Worm (Caenorhabditis elegans) whole organism, L4 larva: ENCODE measurements around the gene spon-1.

ENCODE experiments used
- D1046.2 ChIP-seq: fragments of 200-800 bp; sonication (Bioruptor generic); IDR thresholded peaks from 2 replicates; pipeline ENCODE4 v1.3.6; 2022; ENCODE audit warnings: missing genetic modification characterization, missing compliant biosample characterization
- F26F4.8 ChIP-seq: fragments of 200-800 bp; sonication (Bioruptor generic); conservative IDR thresholded peaks from 2 replicates; pipeline ENCODE4 v1.3.6; 2022; ENCODE audit warnings: missing genetic modification characterization, missing compliant biosample characterization
- F37D6.2 ChIP-seq: sonication (generic microtip); optimal IDR thresholded peaks from 2 replicates; lab custom pipeline; 2016; ENCODE audit warnings: mild to moderate bottlenecking, missing genetic modification characterization, missing compliant biosample characterization
- F49E8.2 ChIP-seq: sonication (generic microtip); optimal IDR thresholded peaks from 2 replicates; lab custom pipeline; 2016; ENCODE audit warnings: missing compliant biosample characterization, mild to moderate bottlenecking, missing genetic modification characterization, borderline replicate concordance
- R02D3.7 ChIP-seq: fragments of 150-350 bp; sonication (generic microtip); optimal IDR thresholded peaks from 3 replicates; lab custom pipeline; 2014; ENCODE audit warnings: missing biosample characterization, missing genetic modification characterization
- T26A8.4 ChIP-seq: fragments of 200-800 bp; sonication (Bioruptor generic); IDR thresholded peaks from 2 replicates; pipeline ENCODE4 v1.3.6; 2022; ENCODE audit warnings: missing genetic modification characterization, missing compliant biosample characterization
- Y105C5A.15 ChIP-seq: fragments of 200-800 bp; sonication (Bioruptor generic); IDR thresholded peaks from 2 replicates; pipeline ENCODE4 v1.3.6; 2022; ENCODE audit warnings: missing genetic modification characterization, missing compliant biosample characterization
- Y5F2A.4 ChIP-seq: fragments of 200-800 bp; sonication (Bioruptor generic); optimal IDR thresholded peaks from 2 replicates; lab custom pipeline; 2018; ENCODE audit warnings: mild to moderate bottlenecking, missing genetic modification characterization, missing compliant biosample characterization
- aha-1 ChIP-seq: fragments of 150-350 bp; peaks from one replicate; lab custom pipeline; 2014; ENCODE audit warnings: missing biosample characterization, missing genetic modification characterization
- ceh-28 ChIP-seq: fragments of 150-350 bp; optimal IDR thresholded peaks from 2 replicates; lab custom pipeline; 2014; ENCODE audit warnings: missing biosample characterization, missing genetic modification reagents, missing genetic modification characterization
- cey-2 ChIP-seq: sonication (generic microtip); optimal IDR thresholded peaks from 3 replicates; lab custom pipeline; 2017; ENCODE audit warnings: missing genetic modification characterization, mild to moderate bottlenecking, missing compliant biosample characterization, antibody characterized with exemption, borderline replicate concordance; ENCODE audit not compliant: insufficient read depth
- daf-12 ChIP-seq: fragments of 150-350 bp; optimal IDR thresholded peaks from 2 replicates; lab custom pipeline; 2014; ENCODE audit warnings: missing biosample characterization, missing genetic modification reagents, missing genetic modification characterization
- dmd-6 ChIP-seq: fragments of 200-800 bp; sonication (Bioruptor generic); IDR thresholded peaks from 2 replicates; pipeline ENCODE4 v1.3.6; 2022; ENCODE audit warnings: missing genetic modification reagents, missing genetic modification characterization, missing compliant biosample characterization
- dpl-1 ChIP-seq: fragments of 150-350 bp; optimal IDR thresholded peaks from 2 replicates; lab custom pipeline; 2014; ENCODE audit warnings: missing biosample characterization, missing genetic modification reagents, missing genetic modification characterization
- dve-1 ChIP-seq: sonication (generic microtip); optimal IDR thresholded peaks from 2 replicates; lab custom pipeline; 2017; ENCODE audit warnings: antibody characterized with exemption, mild to moderate bottlenecking, missing genetic modification characterization, missing compliant biosample characterization; ENCODE audit not compliant: insufficient read depth
- egl-27 ChIP-seq: sonication (generic microtip); optimal IDR thresholded peaks from 3 replicates; lab custom pipeline; 2017; ENCODE audit warnings: missing biosample characterization, missing genetic modification reagents, missing genetic modification characterization
- egl-43 ChIP-seq: fragments of 200-800 bp; sonication (Bioruptor generic); IDR thresholded peaks from 2 replicates; pipeline ENCODE4 v1.3.6; 2022; ENCODE audit warnings: missing genetic modification reagents, missing genetic modification characterization, missing compliant biosample characterization
- hmg-1.1 ChIP-seq: fragments of 200-800 bp; sonication (Bioruptor generic); IDR thresholded peaks from 2 replicates; pipeline ENCODE4 v1.3.6; 2022; ENCODE audit warnings: missing genetic modification reagents, missing genetic modification characterization, missing compliant biosample characterization
- lin-13 ChIP-seq: fragments of 150-350 bp; optimal IDR thresholded peaks from 2 replicates; lab custom pipeline; 2014; ENCODE audit warnings: missing biosample characterization, missing genetic modification reagents, missing genetic modification characterization
- lin-29 ChIP-seq: fragments of 200-800 bp; sonication (Bioruptor generic); IDR thresholded peaks from 2 replicates; pipeline ENCODE4 v1.3.6; 2022; ENCODE audit warnings: missing genetic modification reagents, missing genetic modification characterization, missing compliant biosample characterization
- lin-38 ChIP-seq: fragments of 200-800 bp; sonication (Bioruptor generic); IDR thresholded peaks from 2 replicates; pipeline ENCODE4 v1.3.6; 2022; ENCODE audit warnings: missing genetic modification reagents, missing genetic modification characterization, missing compliant biosample characterization
- lin-39 ChIP-seq: fragments of 150-350 bp; optimal IDR thresholded peaks from 2 replicates; lab custom pipeline; 2014; ENCODE audit warnings: missing biosample characterization, missing genetic modification reagents, missing genetic modification characterization
- lir-3 ChIP-seq: sonication (generic microtip); optimal IDR thresholded peaks from 2 replicates; lab custom pipeline; 2016; ENCODE audit warnings: mild to moderate bottlenecking, missing genetic modification characterization, missing compliant biosample characterization
- lsy-2 ChIP-seq, 2 experiments: fragments of 150-350 bp in 1 of 2; sonication (generic microtip) in 1 of 2; optimal IDR thresholded peaks; 2 replicates each; lab custom pipeline; 2014 to 2017; ENCODE audit warnings: missing biosample characterization in 2 of 2, missing genetic modification characterization in 2 of 2
- madf-5 ChIP-seq, 2 experiments: fragments of 200-800 bp; sonication (Bioruptor generic); IDR thresholded peaks; 2 replicates each; pipeline ENCODE4 v1.3.6; 2022; ENCODE audit warnings: missing compliant biosample characterization in 2 of 2, missing genetic modification characterization in 2 of 2
- madf-9 ChIP-seq: fragments of 200-800 bp; sonication (Bioruptor generic); conservative IDR thresholded peaks from 2 replicates; pipeline ENCODE4 v1.3.6; 2022; ENCODE audit warnings: missing genetic modification reagents, missing genetic modification characterization, missing compliant biosample characterization
- mdt-29 ChIP-seq: fragments of 200-800 bp; sonication (Bioruptor generic); IDR thresholded peaks from 2 replicates; pipeline ENCODE4 v1.3.6; 2022; ENCODE audit warnings: missing genetic modification reagents, missing genetic modification characterization, missing compliant biosample characterization
- mep-1 ChIP-seq: fragments of 150-350 bp; sonication (generic microtip); optimal IDR thresholded peaks from 3 replicates; lab custom pipeline; 2014; ENCODE audit warnings: missing biosample characterization, missing genetic modification characterization
- mxl-2 ChIP-seq: fragments of 200-800 bp; sonication (Bioruptor generic); conservative IDR thresholded peaks from 2 replicates; pipeline ENCODE4 v1.3.6; 2022; ENCODE audit warnings: missing genetic modification reagents, missing genetic modification characterization, missing compliant biosample characterization
- nhr-102 ChIP-seq: sonication (generic microtip); optimal IDR thresholded peaks from 2 replicates; lab custom pipeline; 2016; ENCODE audit warnings: mild to moderate bottlenecking, missing genetic modification characterization, moderate library complexity, missing compliant biosample characterization
- nhr-11 ChIP-seq: fragments of 150-350 bp; optimal IDR thresholded peaks from 2 replicates; lab custom pipeline; 2014; ENCODE audit warnings: missing biosample characterization, missing genetic modification characterization
- nhr-237 ChIP-seq: sonication (generic microtip); optimal IDR thresholded peaks from 2 replicates; lab custom pipeline; 2017; ENCODE audit warnings: missing biosample characterization, missing genetic modification characterization
- nhr-25 ChIP-seq: sonication (generic microtip); optimal IDR thresholded peaks from 2 replicates; lab custom pipeline; 2017; ENCODE audit warnings: missing genetic modification characterization, mild to moderate bottlenecking, missing compliant biosample characterization, antibody characterized with exemption, moderate library complexity, borderline replicate concordance; ENCODE audit not compliant: insufficient read depth
- nhr-41 ChIP-seq: fragments of 200-800 bp; sonication (Bioruptor generic); IDR thresholded peaks from 2 replicates; pipeline ENCODE4 v1.3.6; 2022; ENCODE audit warnings: missing genetic modification reagents, missing genetic modification characterization, missing compliant biosample characterization
- nhr-77 ChIP-seq: fragments of 150-350 bp; optimal IDR thresholded peaks from 2 replicates; lab custom pipeline; 2014; ENCODE audit warnings: missing biosample characterization, missing genetic modification characterization
- pqm-1 ChIP-seq: sonication (generic microtip); optimal IDR thresholded peaks from 2 replicates; lab custom pipeline; 2017; ENCODE audit warnings: missing biosample characterization, missing genetic modification characterization
- skn-1 ChIP-seq: fragments of 150-350 bp; optimal IDR thresholded peaks from 2 replicates; lab custom pipeline; 2014; ENCODE audit warnings: missing biosample characterization, missing genetic modification characterization
- spr-1 ChIP-seq: sonication (generic microtip); optimal IDR thresholded peaks from 2 replicates; lab custom pipeline; 2016; ENCODE audit warnings: mild to moderate bottlenecking, missing genetic modification characterization, missing compliant biosample characterization
- spr-3 ChIP-seq: fragments of 200-800 bp; sonication (Bioruptor generic); optimal IDR thresholded peaks from 2 replicates; lab custom pipeline; 2018; ENCODE audit warnings: mild to moderate bottlenecking, missing genetic modification characterization, missing compliant biosample characterization
- tag-97 ChIP-seq: fragments of 200-800 bp; sonication (Bioruptor generic); IDR thresholded peaks from 2 replicates; pipeline ENCODE4 v1.3.6; 2022; ENCODE audit warnings: missing genetic modification characterization, missing compliant biosample characterization
- unc-130 ChIP-seq: sonication (generic microtip); optimal IDR thresholded peaks from 2 replicates; lab custom pipeline; 2016; ENCODE audit warnings: missing genetic modification reagents, missing genetic modification characterization, missing compliant biosample characterization
- unc-39 ChIP-seq: sonication (generic microtip); optimal IDR thresholded peaks from 2 replicates; lab custom pipeline; 2017; ENCODE audit warnings: missing biosample characterization, missing genetic modification characterization
- vab-7 ChIP-seq: fragments of 200-800 bp; sonication (Bioruptor generic); IDR thresholded peaks from 2 replicates; pipeline ENCODE4 v1.3.6; 2022; ENCODE audit warnings: missing genetic modification reagents, missing genetic modification characterization, missing compliant biosample characterization
- zfp-2 ChIP-seq: sonication (generic microtip); optimal IDR thresholded peaks from 2 replicates; lab custom pipeline; 2016; ENCODE audit warnings: mild to moderate bottlenecking, missing genetic modification characterization, missing compliant biosample characterization
- ztf-11 ChIP-seq: fragments of 150-350 bp; optimal IDR thresholded peaks from 2 replicates; lab custom pipeline; 2014; ENCODE audit warnings: missing biosample characterization, missing genetic modification characterization
- ztf-7 ChIP-seq: fragments of 150-350 bp; optimal IDR thresholded peaks from 2 replicates; lab custom pipeline; 2014; ENCODE audit warnings: missing biosample characterization, missing genetic modification characterization

The spon-1 gene

DNA sequence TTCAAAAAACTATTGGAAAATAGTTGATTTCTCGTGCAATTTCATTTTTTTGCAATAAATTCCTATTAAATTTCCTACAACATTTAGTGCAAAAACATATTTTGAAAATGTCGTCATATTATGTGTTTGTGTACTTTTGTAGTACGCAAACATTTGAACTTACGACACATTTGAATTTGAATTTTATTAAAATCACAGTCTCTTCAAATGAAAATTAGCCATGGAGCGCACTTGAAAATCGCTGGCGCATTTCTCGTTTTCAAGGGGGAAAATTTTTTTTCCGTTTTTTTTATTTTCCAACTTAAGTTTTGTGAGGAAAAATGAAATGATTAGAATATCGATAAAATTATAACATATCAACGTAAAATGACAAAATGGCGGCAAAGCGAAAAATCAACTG, 31.2 kb downstream of the spon-1 start:
- TF ChIP-seq aha-1 (tag; lab: Kevin White, UChicago) = peak; percentile 72
- no peak for TF ChIP-seq T26A8.4 (GFP tag; lab: Robert Waterston, UW)
- TF ChIP-seq vab-7 (GFP tag; lab: Robert Waterston, UW) = no peak
- TF ChIP-seq dve-1 = peak; percentile 34
- peak in 1 of 2 experiments; percentile 79 for TF ChIP-seq lsy-2 (tag; optimal IDR thresholded peaks at IDR 0.05; lab: Kevin White, UChicago)
- no peak for TF ChIP-seq ceh-28 (tag; lab: Kevin White, UChicago)
- peak; percentile 50 for TF ChIP-seq F49E8.2 (tag; lab: Kevin White, UChicago)
- TF ChIP-seq mxl-2 (GFP tag; lab: Robert Waterston, UW) = no peak
- no peak for TF ChIP-seq F37D6.2 (tag; lab: Kevin White, UChicago)
- TF ChIP-seq mep-1 (tag; lab: Kevin White, UChicago) = peak; percentile 32
- peak; percentile 17 for TF ChIP-seq lin-13 (GFP tag; lab: Kevin White, UChicago)
- peak; percentile 32 for TF ChIP-seq unc-130 (GFP tag; lab: Kevin White, UChicago)
- TF ChIP-seq dpl-1 (GFP tag; lab: Kevin White, UChicago) = peak; percentile 21
- peak; percentile 93 for TF ChIP-seq lin-38 (GFP tag; lab: Robert Waterston, UW)

DNA sequence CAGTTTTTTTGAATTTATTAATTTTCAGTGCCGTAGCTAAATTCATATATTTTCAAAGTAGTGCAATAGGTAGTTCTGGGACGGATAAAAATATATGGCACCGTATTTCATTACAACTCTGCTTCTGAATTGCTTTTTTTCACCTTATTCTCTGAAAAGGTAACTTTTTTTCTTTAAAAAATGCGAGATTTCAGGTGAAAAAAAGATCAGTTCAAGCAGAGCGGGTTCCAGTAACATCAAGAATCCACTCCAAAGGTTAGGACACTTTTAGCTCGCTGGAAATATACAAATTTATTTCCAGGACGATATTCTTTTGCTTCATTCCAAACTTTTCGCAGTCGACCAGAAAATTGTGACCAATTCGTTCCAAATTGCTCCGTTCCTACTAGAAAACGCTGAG, 31.7 kb downstream of the spon-1 start, which contains the start of gene T07F8.1:
Gene T07F8.1 (plus strand): TSS at position 301 of the 400 bp plus-strand sequence.
- TF ChIP-seq lin-39 (no peak), nhr-77 (tag; lab: Kevin White, UChicago) (no peak), F26F4.8 (GFP tag; lab: Robert Waterston, UW) (no peak), nhr-102 (tag; lab: Kevin White, UChicago) (no peak), D1046.2 (GFP tag; lab: Robert Waterston, UW) (no peak), mdt-29 (GFP tag; lab: Robert Waterston, UW) (no peak), skn-1 (tag; lab: Kevin White, UChicago) (no peak), Y5F2A.4 (GFP tag; lab: Kevin White, UChicago) (no peak), madf-9 (GFP tag; lab: Robert Waterston, UW) (no peak), tag-97 (GFP tag; lab: Robert Waterston, UW) (no peak), ztf-7 (tag; lab: Kevin White, UChicago) (no peak), egl-27 (no peak), daf-12 (no peak), mep-1 (tag; lab: Kevin White, UChicago) (no peak)

DNA sequence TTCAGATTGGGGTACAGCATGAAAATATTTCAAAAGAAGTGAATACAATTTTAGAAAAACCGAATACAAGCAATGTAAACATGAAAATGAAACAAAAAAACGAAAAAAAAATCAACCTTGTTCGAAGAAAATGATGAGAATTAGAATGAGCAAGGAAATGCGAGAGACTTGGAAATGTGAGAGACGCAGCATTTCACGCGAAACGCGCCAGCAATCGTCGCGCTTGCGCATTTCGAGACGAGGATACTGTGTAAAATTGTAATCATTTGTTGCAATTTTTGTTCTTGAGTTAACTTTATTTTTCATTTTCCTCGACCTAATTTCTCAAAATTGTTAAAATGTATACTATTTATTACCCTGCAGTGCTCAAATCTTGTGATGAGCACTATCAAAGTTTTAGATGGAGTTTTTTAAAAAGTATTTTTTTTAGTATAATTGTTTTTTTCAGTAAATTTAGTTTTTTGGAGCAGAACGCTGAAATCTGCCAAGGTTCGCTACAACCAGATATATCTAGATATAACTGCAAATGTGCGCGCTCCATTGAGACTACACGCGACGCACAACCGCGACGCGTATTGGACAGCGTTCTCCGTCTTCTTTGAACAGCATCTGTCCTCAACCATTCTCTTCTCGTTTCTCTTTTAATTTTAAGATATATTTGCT, 35.7 kb downstream of the spon-1 start, which contains the start of gene fust-1:
Gene fust-1 (plus strand): TSS at position 613 of the 663 bp plus-strand sequence.
- peak; percentile 87 for TF ChIP-seq skn-1 (tag; lab: Kevin White, UChicago)
- peak; percentile 84 for TF ChIP-seq lin-29 (GFP tag; lab: Robert Waterston, UW)
- TF ChIP-seq egl-43 (GFP tag; lab: Robert Waterston, UW) = peak; percentile 88
- TF ChIP-seq pqm-1 = peak; percentile 13
- peak; percentile 86 for TF ChIP-seq F37D6.2 (tag; lab: Kevin White, UChicago)
- no peak for TF ChIP-seq egl-27
- peak; percentile 94 for TF ChIP-seq nhr-11 (tag; lab: Kevin White, UChicago)
- no peak for TF ChIP-seq ceh-28 (tag; lab: Kevin White, UChicago)
- no peak for TF ChIP-seq nhr-237 (tag; lab: Kevin White, UChicago)
- TF ChIP-seq spr-3 (GFP tag; lab: Kevin White, UChicago) = peak; percentile 81
- TF ChIP-seq dmd-6 = peak; percentile 95
- peak; percentile 94 for TF ChIP-seq hmg-1.1
- peak; percentile 65 for TF ChIP-seq zfp-2
- TF ChIP-seq madf-5 (GFP tag; IDR thresholded peaks at IDR 0.05; lab: Robert Waterston, UW) = no peak
- no peak for TF ChIP-seq lin-39
- TF ChIP-seq lir-3 (tag; lab: Kevin White, UChicago) = peak; percentile 38
- TF ChIP-seq ztf-11 = no peak
- TF ChIP-seq R02D3.7 = no peak
- TF ChIP-seq T26A8.4 (GFP tag; lab: Robert Waterston, UW) = peak; percentile 95
- peak; percentile 93 for TF ChIP-seq spr-1 (tag; lab: Kevin White, UChicago)
- TF ChIP-seq tag-97 (GFP tag; lab: Robert Waterston, UW) = no peak
- TF ChIP-seq Y105C5A.15 (GFP tag; lab: Robert Waterston, UW) = no peak
- peak; percentile 76 for TF ChIP-seq cey-2 (tag; lab: Kevin White, UChicago)
- peak; percentile 93 for TF ChIP-seq nhr-25 (tag; lab: Kevin White, UChicago)
- TF ChIP-seq nhr-41 (GFP tag; lab: Robert Waterston, UW) = peak; percentile 61; the same call in 1 of the 2 replicates
- TF ChIP-seq unc-39 = no peak
